Fruit fly (Drosophila melanogaster) whole organism, embryonic: ENCODE measurements around the gene halo.

Source experiments
- C15 ChIP-seq: fragments of 200-800 bp; sonication (Bioruptor generic); IDR thresholded peaks from 3 replicates; pipeline ENCODE4 v1.3.6; 2022; ENCODE audit warnings: missing biosample characterization, missing genetic modification characterization
- CG11247 ChIP-seq: fragments of 200-800 bp; sonication (Bioruptor generic); IDR thresholded peaks from 2 replicates; pipeline ENCODE4 v1.3.6; 2022; ENCODE audit warnings: missing biosample characterization, missing genetic modification characterization
- CG15073 ChIP-seq: fragments of 200-800 bp; sonication (Bioruptor generic); optimal IDR thresholded peaks from 2 replicates; lab custom pipeline; 2016; ENCODE audit warnings: missing biosample characterization, missing genetic modification characterization
- CG17186 ChIP-seq: fragments of 200-800 bp; sonication (Bioruptor generic); optimal IDR thresholded peaks from 3 replicates; lab custom pipeline; 2017; ENCODE audit warnings: missing biosample characterization, missing genetic modification reagents, missing genetic modification characterization
- CG1792 ChIP-seq: fragments of 200-800 bp; sonication (Bioruptor generic); optimal IDR thresholded peaks from 2 replicates; lab custom pipeline; 2016; ENCODE audit warnings: missing biosample characterization, missing genetic modification characterization
- CG18011 ChIP-seq: fragments of 200-800 bp; sonication (Bioruptor generic); optimal IDR thresholded peaks from 2 replicates; lab custom pipeline; 2017; ENCODE audit warnings: missing biosample characterization, missing genetic modification characterization, mild to moderate bottlenecking, moderate library complexity, missing genotype
- CG2120 ChIP-seq: fragments of 200-800 bp; sonication (Bioruptor generic); optimal IDR thresholded peaks from 3 replicates; lab custom pipeline; 2016; ENCODE audit warnings: missing biosample characterization, missing genetic modification characterization
- CG30020 ChIP-seq: fragments of 200-800 bp; optimal IDR thresholded peaks from 2 replicates; lab custom pipeline; 2019; ENCODE audit warnings: missing biosample characterization, mild to moderate bottlenecking, missing genetic modification characterization, moderate library complexity
- CG3281 ChIP-seq: fragments of 200-800 bp; sonication (Bioruptor generic); optimal IDR thresholded peaks from 3 replicates; lab custom pipeline; 2017; ENCODE audit warnings: missing biosample characterization, mild to moderate bottlenecking, missing genetic modification characterization
- CG33557 ChIP-seq: fragments of 200-800 bp; sonication (Bioruptor generic); optimal IDR thresholded peaks from 2 replicates; lab custom pipeline; 2019; ENCODE audit warnings: missing biosample characterization, mild to moderate bottlenecking, missing genetic modification characterization, moderate library complexity
- CG3407 ChIP-seq: fragments of 200-800 bp; sonication (Bioruptor generic); optimal IDR thresholded peaks from 2 replicates; lab custom pipeline; 2018; ENCODE audit warnings: missing biosample characterization, mild to moderate bottlenecking, missing genetic modification characterization
- CG34376 ChIP-seq: fragments of 200-800 bp; sonication (Bioruptor generic); optimal IDR thresholded peaks from 2 replicates; lab custom pipeline; 2018; ENCODE audit warnings: missing biosample characterization, mild to moderate bottlenecking, missing genetic modification characterization
- CG5180 ChIP-seq: fragments of 200-800 bp; sonication (Bioruptor generic); optimal IDR thresholded peaks from 3 replicates; lab custom pipeline; 2017; ENCODE audit warnings: missing biosample characterization, missing genetic modification characterization, mild to moderate bottlenecking, moderate library complexity, missing genetic modification reagents
- CG7271 ChIP-seq: fragments of 200-800 bp; sonication (Bioruptor generic); optimal IDR thresholded peaks from 2 replicates; lab custom pipeline; 2018; ENCODE audit warnings: missing biosample characterization, mild to moderate bottlenecking, missing genetic modification characterization, moderate library complexity
- CG8478 ChIP-seq: fragments of >200 bp; optimal IDR thresholded peaks from 2 replicates; lab custom pipeline; 2018
- CG8924 ChIP-seq: fragments of 200-800 bp; optimal IDR thresholded peaks from 3 replicates; lab custom pipeline; 2019; ENCODE audit warnings: missing biosample characterization, mild to moderate bottlenecking, missing genetic modification characterization, moderate library complexity
- Eip74EF ChIP-seq, 2 experiments: fragments of 200-800 bp in 1 of 2; fragments of >200 bp in 1 of 2; sonication (Bioruptor generic) in 1 of 2; optimal IDR thresholded peaks; 2 replicates each; lab custom pipeline; 2017 to 2019; ENCODE audit warnings: missing biosample characterization in 2 of 2, missing genetic modification characterization in 2 of 2, mild to moderate bottlenecking in 1 of 2, moderate library complexity in 1 of 2
- Elba2 ChIP-seq: fragments of 200-800 bp; sonication (Bioruptor generic); optimal IDR thresholded peaks from 3 replicates; lab custom pipeline; 2016; ENCODE audit warnings: missing biosample characterization, missing genetic modification characterization
- GATAe ChIP-seq: fragments of 200-800 bp; sonication (Bioruptor generic); conservative IDR thresholded peaks from 2 replicates; pipeline ENCODE4 v1.3.6; 2022; ENCODE audit warnings: missing biosample characterization, missing genetic modification characterization
- H15 ChIP-seq: fragments of 200-800 bp; sonication (Bioruptor generic); IDR thresholded peaks from 3 replicates; pipeline ENCODE4 v1.3.6; 2022; ENCODE audit warnings: missing biosample characterization, missing genetic modification characterization
- H2.0 ChIP-seq: fragments of 200-800 bp; sonication (Bioruptor generic); IDR thresholded peaks from 2 replicates; pipeline ENCODE4 v1.3.6; 2022; ENCODE audit warnings: missing biosample characterization, missing genetic modification characterization
- Hey ChIP-seq: fragments of 200-800 bp; sonication (Bioruptor generic); optimal IDR thresholded peaks from 3 replicates; lab custom pipeline; 2018; ENCODE audit warnings: missing biosample characterization, mild to moderate bottlenecking, missing genetic modification characterization
- Lhr ChIP-seq: fragments of 200-800 bp; sonication (Bioruptor generic); optimal IDR thresholded peaks from 3 replicates; lab custom pipeline; 2017; ENCODE audit warnings: mild to moderate bottlenecking, missing biosample characterization, missing genetic modification reagents, missing genetic modification characterization
- Max ChIP-seq: fragments of 200-800 bp; sonication (Bioruptor generic); optimal IDR thresholded peaks from 2 replicates; lab custom pipeline; 2016; ENCODE audit warnings: missing biosample characterization, mild to moderate bottlenecking, missing genetic modification characterization
- NFAT ChIP-seq: fragments of 200-800 bp; sonication (Bioruptor generic); IDR thresholded peaks from 2 replicates; pipeline ENCODE4 v1.3.6; 2022; ENCODE audit warnings: missing biosample characterization, missing genetic modification characterization
- Rfx ChIP-seq: fragments of 200-800 bp; sonication (Bioruptor generic); IDR thresholded peaks from 2 replicates; pipeline ENCODE4 v1.3.6; 2022; ENCODE audit warnings: missing biosample characterization, missing genetic modification characterization
- TFAM ChIP-seq: fragments of 200-800 bp; sonication (Bioruptor generic); optimal IDR thresholded peaks from 2 replicates; lab custom pipeline; 2017; ENCODE audit warnings: missing biosample characterization, missing genetic modification characterization, inconsistent platforms
- YL-1 ChIP-seq: fragments of 200-800 bp; sonication (Bioruptor generic); optimal IDR thresholded peaks from 3 replicates; lab custom pipeline; 2017; ENCODE audit warnings: missing biosample characterization, mild to moderate bottlenecking, missing genetic modification characterization
- abd-A ChIP-seq: fragments of 200-800 bp; sonication (Bioruptor generic); optimal IDR thresholded peaks from 3 replicates; lab custom pipeline; 2019; ENCODE audit warnings: missing biosample characterization, mild to moderate bottlenecking, missing genetic modification characterization, moderate library complexity
- bigmax ChIP-seq: fragments of 200-800 bp; sonication (Bioruptor generic); optimal IDR thresholded peaks from 2 replicates; lab custom pipeline; 2018; ENCODE audit warnings: missing biosample characterization, mild to moderate bottlenecking, missing genetic modification characterization
- corto ChIP-seq: fragments of 200-800 bp; sonication (Bioruptor generic); optimal IDR thresholded peaks from 2 replicates; lab custom pipeline; 2016; ENCODE audit warnings: missing biosample characterization, mild to moderate bottlenecking, missing genetic modification characterization, moderate library complexity
- dan ChIP-seq: fragments of 200-800 bp; sonication (Bioruptor generic); IDR thresholded peaks from 2 replicates; pipeline ENCODE4 v1.3.6; 2022; ENCODE audit warnings: missing biosample characterization, missing genetic modification characterization
- danr ChIP-seq: fragments of 200-800 bp; sonication (Bioruptor generic); IDR thresholded peaks from 2 replicates; pipeline ENCODE4 v1.3.6; 2022; ENCODE audit warnings: missing biosample characterization, missing genetic modification characterization
- fd3F ChIP-seq: fragments of 200-800 bp; sonication (Bioruptor generic); optimal IDR thresholded peaks from 2 replicates; lab custom pipeline; 2018; ENCODE audit warnings: missing biosample characterization, mild to moderate bottlenecking, missing genetic modification characterization, moderate library complexity
- ftz-f1 ChIP-seq: fragments of 200-800 bp; sonication (Bioruptor generic); optimal IDR thresholded peaks from 2 replicates; lab custom pipeline; 2016; ENCODE audit warnings: missing biosample characterization, missing genetic modification characterization
- her ChIP-seq: fragments of 200-800 bp; sonication (Bioruptor generic); optimal IDR thresholded peaks from 2 replicates; lab custom pipeline; 2016; ENCODE audit warnings: missing biosample characterization, missing genetic modification characterization
- lmd ChIP-seq: fragments of 200-800 bp; sonication (Bioruptor generic); IDR thresholded peaks from 2 replicates; pipeline ENCODE4 v1.3.6; 2022; ENCODE audit warnings: missing biosample characterization, missing genetic modification characterization
- luna ChIP-seq: fragments of 200-800 bp; sonication (Bioruptor generic); optimal IDR thresholded peaks from 2 replicates; lab custom pipeline; 2016; ENCODE audit warnings: missing biosample characterization, missing genetic modification characterization
- maf-S ChIP-seq: fragments of 200-800 bp; sonication (Bioruptor generic); optimal IDR thresholded peaks from 2 replicates; lab custom pipeline; 2016; ENCODE audit warnings: missing biosample characterization, missing genetic modification characterization
- nau ChIP-seq: fragments of 200-800 bp; sonication (Bioruptor generic); optimal IDR thresholded peaks from 3 replicates; lab custom pipeline; 2017; ENCODE audit warnings: missing biosample characterization, mild to moderate bottlenecking, missing genetic modification characterization, missing genetic modification reagents
- onecut ChIP-seq: fragments of 200-800 bp; sonication (Bioruptor generic); IDR thresholded peaks from 2 replicates; pipeline ENCODE4 v1.3.6; 2022; ENCODE audit warnings: missing biosample characterization, missing genetic modification characterization
- org-1 ChIP-seq: fragments of 200-800 bp; sonication (Bioruptor generic); optimal IDR thresholded peaks from 2 replicates; lab custom pipeline; 2017; ENCODE audit warnings: missing biosample characterization, missing genetic modification characterization
- pho ChIP-seq: fragments of 200-800 bp; sonication (Bioruptor generic); optimal IDR thresholded peaks from 2 replicates; lab custom pipeline; 2016; ENCODE audit warnings: missing biosample characterization, missing genetic modification characterization
- pnt ChIP-seq: fragments of 200-800 bp; sonication (Bioruptor generic); optimal IDR thresholded peaks from 3 replicates; lab custom pipeline; 2016; ENCODE audit warnings: missing biosample characterization, missing genetic modification characterization
- psq ChIP-seq: fragments of 200-800 bp; sonication (Bioruptor generic); optimal IDR thresholded peaks from 2 replicates; lab custom pipeline; 2017; ENCODE audit warnings: missing biosample characterization, missing genetic modification characterization
- pum ChIP-seq: fragments of 200-800 bp; sonication (Bioruptor generic); optimal IDR thresholded peaks from 2 replicates; lab custom pipeline; 2016; ENCODE audit warnings: missing biosample characterization, missing genetic modification characterization
- sens-2 ChIP-seq: fragments of 200-800 bp; sonication (Bioruptor generic); IDR thresholded peaks from 2 replicates; pipeline ENCODE4 v1.3.6; 2022; ENCODE audit warnings: missing biosample characterization, missing genetic modification characterization
- sim ChIP-seq: fragments of 200-800 bp; sonication (Bioruptor generic); IDR thresholded peaks from 2 replicates; pipeline ENCODE4 v1.3.6; 2022; ENCODE audit warnings: missing biosample characterization, missing genetic modification characterization
- sima ChIP-seq: fragments of 200-800 bp; sonication (Bioruptor generic); optimal IDR thresholded peaks from 2 replicates; lab custom pipeline; 2016; ENCODE audit warnings: missing biosample characterization, missing genetic modification characterization
- ssp ChIP-seq: fragments of 200-800 bp; sonication (Bioruptor generic); IDR thresholded peaks from 2 replicates; pipeline ENCODE4 v1.3.6; 2022; ENCODE audit warnings: missing biosample characterization, missing genetic modification characterization
- tio ChIP-seq: fragments of 200-800 bp; sonication (Bioruptor generic); optimal IDR thresholded peaks from 2 replicates; lab custom pipeline; 2017; ENCODE audit warnings: missing biosample characterization, missing genetic modification characterization, inconsistent platforms
- vnd ChIP-seq: fragments of 200-800 bp; sonication (Bioruptor generic); IDR thresholded peaks from 3 replicates; pipeline ENCODE4 v1.3.6; 2022; ENCODE audit warnings: missing biosample characterization, missing genetic modification characterization; ENCODE audit not compliant: partially characterized antibody

The halo gene

DNA sequence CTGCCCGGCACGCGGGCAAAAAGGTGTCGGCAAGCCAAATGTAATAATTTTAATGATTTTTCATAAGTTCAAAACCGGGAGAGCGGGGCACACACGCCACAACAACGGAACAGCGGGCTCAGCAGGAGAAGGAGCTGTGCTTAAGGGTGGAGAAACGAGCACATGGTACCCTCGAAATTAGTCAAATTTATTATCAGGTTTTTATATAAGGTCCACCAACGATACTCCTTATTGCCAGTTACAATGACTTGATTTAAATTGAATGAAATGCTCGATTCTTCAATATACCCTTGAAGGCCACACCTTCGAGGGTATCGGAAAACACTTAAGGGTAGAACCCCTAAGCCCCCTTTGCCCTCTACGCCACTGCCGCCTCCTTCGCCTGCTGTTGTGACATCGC, 44.5 kb downstream of the halo start (continued):
- TF ChIP-seq CG3281 (GFP tag; lab: Kevin White, UChicago) (no peak), CG8924 (tag; lab: Kevin White, UChicago) (peak; percentile 52), CG8478 (lab: Kevin White, UChicago) (no peak), ftz-f1 (GFP tag; lab: Kevin White, UChicago) (no peak), sens-2 (GFP tag; lab: Robert Waterston, UW) (peak; percentile 43; the same call in 1 of the 2 replicates), H15 (GFP tag; lab: Robert Waterston, UW) (peak; percentile 56; the same call in 1 of the 3 replicates), C15 (GFP tag; lab: Robert Waterston, UW) (no peak), CG1792 (GFP tag; lab: Kevin White, UChicago) (no peak), CG17186 (no peak), tio (GFP tag; lab: Kevin White, UChicago) (peak; percentile 25), Rfx (GFP tag; lab: Robert Waterston, UW) (peak; percentile 48; the same call in 1 of the 2 replicates), onecut (peak; percentile 67), CG11247 (GFP tag; lab: Robert Waterston, UW) (peak; percentile 46; the same call in 1 of the 2 replicates), dan (GFP tag; lab: Robert Waterston, UW) (peak; percentile 67), fd3F (no peak), Max (GFP tag; lab: Kevin White, UChicago) (no peak), YL-1 (GFP tag; lab: Kevin White, UChicago) (no peak), abd-A (tag; lab: Kevin White, UChicago) (no peak), bigmax (GFP tag; lab: Kevin White, UChicago) (no peak), CG33557 (GFP tag; lab: Kevin White, UChicago) (no peak), sim (GFP tag; lab: Robert Waterston, UW) (0 out of 2 replicates have a peak, but pooled peaks have one; percentile 18), pnt (peak; percentile 35), GATAe (no peak), maf-S (GFP tag; lab: Kevin White, UChicago) (no peak), danr (GFP tag; lab: Robert Waterston, UW) (no peak), CG34376 (GFP tag; lab: Kevin White, UChicago) (no peak), pum (GFP tag; lab: Kevin White, UChicago) (peak; percentile 29), vnd (GFP tag; lab: Robert Waterston, UW) (no peak), Lhr (no peak), CG7271 (tag; lab: Kevin White, UChicago) (no peak), nau (GFP tag; lab: Kevin White, UChicago) (no peak), CG5180 (GFP tag; lab: Kevin White, UChicago) (peak; percentile 4), CG15073 (GFP tag; lab: Kevin White, UChicago) (no peak), luna (GFP tag; lab: Kevin White, UChicago) (no peak), CG18011 (GFP tag; lab: Kevin White, UChicago) (no peak), Hey (tag; lab: Kevin White, UChicago) (peak; percentile 47), CG30020 (tag; lab: Kevin White, UChicago) (no peak), NFAT (GFP tag; lab: Robert Waterston, UW) (no peak), Eip74EF (GFP tag; optimal IDR thresholded peaks at IDR 0.05; lab: Kevin White, UChicago) (no peak), ssp (GFP tag; lab: Robert Waterston, UW) (peak; percentile 31; the same call in 1 of the 2 replicates), pho (GFP tag; lab: Kevin White, UChicago) (no peak), her (GFP tag; lab: Kevin White, UChicago) (no peak), CG2120 (GFP tag; lab: Kevin White, UChicago) (peak; percentile 7), CG3407 (GFP tag; lab: Kevin White, UChicago) (no peak), Elba2 (GFP tag; lab: Kevin White, UChicago) (no peak), lmd (GFP tag; lab: Robert Waterston, UW) (peak; percentile 69), TFAM (GFP tag; lab: Kevin White, UChicago) (no peak), sima (no peak), corto (GFP tag; lab: Kevin White, UChicago) (no peak), H2.0 (GFP tag; lab: Robert Waterston, UW) (peak; percentile 55), org-1 (GFP tag; lab: Kevin White, UChicago) (no peak), psq (GFP tag; lab: Kevin White, UChicago) (no peak)
